Fruit fly (Drosophila melanogaster): ENCODE data around the gene CG5783.

CG5783 gene

dm6 chr2L:18140544-18140943, 15.3 kb upstream of the CG5783 start:
- 0 out of 2 replicates have a peak, but pooled peaks have one; percentile 30 for TF ChIP-seq dimm (GFP tag; IDR thresholded peaks at IDR 0.05)
- 0 out of 3 replicates have a peak, but pooled peaks have one; percentile 35 for TF ChIP-seq hb (GFP tag; IDR thresholded peaks at IDR 0.05; ENCODE audit: partially characterized antibody)
- no peak for TF ChIP-seq Neu2 (GFP tag; optimal IDR thresholded peaks at IDR 0.05; ENCODE audit: borderline replicate concordance)
- TF ChIP-seq zen2 (GFP tag; IDR thresholded peaks at IDR 0.05; ENCODE audit: partially characterized antibody): 0 out of 3 replicates have a peak, but pooled peaks have one; percentile 33
- peak; percentile 80 for TF ChIP-seq Hr39 (optimal IDR thresholded peaks at IDR 0.05)

dm6 chr2L:18141471-18142345, 14.1 kb upstream of the CG5783 start:
- TF ChIP-seq dm (GFP tag; optimal IDR thresholded peaks at IDR 0.05) (peak; percentile 41), prd (optimal IDR thresholded peaks at IDR 0.05) (no peak), prd (GFP tag; IDR thresholded peaks at IDR 0.05) (peak; percentile 62), sna (GFP tag; IDR thresholded peaks at IDR 0.05; ENCODE audit: partially characterized antibody) (0 out of 2 replicates have a peak, but pooled peaks have one; percentile 41), fu2 (GFP tag; optimal IDR thresholded peaks at IDR 0.05) (peak; percentile 54), CG13287 (GFP tag; IDR thresholded peaks at IDR 0.05; ENCODE audit: partially characterized antibody) (no peak; the same call in none of the 2 replicates), ac (GFP tag; optimal IDR thresholded peaks at IDR 0.05) (peak; percentile 14), Lpt (GFP tag; optimal IDR thresholded peaks at IDR 0.05) (no peak), org-1 (GFP tag; optimal IDR thresholded peaks at IDR 0.05) (peak; percentile 57), CG6791 (GFP tag; IDR thresholded peaks at IDR 0.05; ENCODE audit: partially characterized antibody) (no peak), jing (GFP tag; optimal IDR thresholded peaks at IDR 0.05) (peak; percentile 30), Nf-YA (GFP tag; IDR thresholded peaks at IDR 0.05) (no peak), CG8281 (tag; optimal IDR thresholded peaks at IDR 0.05) (no peak), CG4404 (GFP tag; IDR thresholded peaks at IDR 0.05) (peak; percentile 18; the same call in 1 of the 2 replicates), oc (tag; optimal IDR thresholded peaks at IDR 0.05) (peak; percentile 11), Usf (GFP tag; optimal IDR thresholded peaks at IDR 0.05) (no peak), gro (GFP tag; optimal IDR thresholded peaks at IDR 0.05) (peak; percentile 63), tio (GFP tag; optimal IDR thresholded peaks at IDR 0.05) (no peak), CG1832 (GFP tag; optimal IDR thresholded peaks at IDR 0.05) (no peak), nerfin-1 (tag; optimal IDR thresholded peaks at IDR 0.05) (peak; percentile 47), D (optimal IDR thresholded peaks at IDR 0.05) (no peak), D (GFP tag; optimal IDR thresholded peaks at IDR 0.05) (peak; percentile 72), gfzf (GFP tag; optimal IDR thresholded peaks at IDR 0.05) (no peak), lbe (GFP tag; optimal IDR thresholded peaks at IDR 0.05) (peak; percentile 48), cad (GFP tag; optimal IDR thresholded peaks at IDR 0.05) (no peak), kay (GFP tag; optimal IDR thresholded peaks at IDR 0.05) (peak; percentile 25), CG3995 (GFP tag; optimal IDR thresholded peaks at IDR 0.05) (peak; percentile 20), CG18619 (GFP tag; optimal IDR thresholded peaks at IDR 0.05) (peak; percentile 57), CG31224 (GFP tag; IDR thresholded peaks at IDR 0.05) (peak; percentile 40; the same call in 1 of the 2 replicates), CG12659 (GFP tag; optimal IDR thresholded peaks at IDR 0.05) (peak; percentile 68), otp (GFP tag; IDR thresholded peaks at IDR 0.05) (no peak; the same call in 2 of the 3 replicates), CG1602 (GFP tag; optimal IDR thresholded peaks at IDR 0.05) (peak; percentile 39), Camta (GFP tag; optimal IDR thresholded peaks at IDR 0.05) (peak; percentile 43), crp (GFP tag; optimal IDR thresholded peaks at IDR 0.05) (peak in 1 of 2 experiments; percentile 21), zfh2 (GFP tag; optimal IDR thresholded peaks at IDR 0.05) (peak; percentile 52), CG9437 (GFP tag; optimal IDR thresholded peaks at IDR 0.05) (peak; percentile 63), fd3F (GFP tag; optimal IDR thresholded peaks at IDR 0.05) (peak; percentile 17), Atf-2 (GFP tag; optimal IDR thresholded peaks at IDR 0.05) (peak; percentile 9), CG2875 (GFP tag; optimal IDR thresholded peaks at IDR 0.05) (peak; percentile 54), jumu (GFP tag; optimal IDR thresholded peaks at IDR 0.05) (no peak), CG13894 (tag; optimal IDR thresholded peaks at IDR 0.05) (peak; percentile 37), ash1 (GFP tag; optimal IDR thresholded peaks at IDR 0.05) (no peak)

All from whole organism, embryonic.